Fruit fly (Drosophila melanogaster) whole organism, wandering third instar larva: Measurements from ENCODE around the gene CG5886.

Experiments used
- CG32264 ChIP-seq: fragments of 200-800 bp; sonication (Bioruptor generic); optimal IDR thresholded peaks from 2 replicates; lab custom pipeline; 2016; ENCODE audit warnings: missing biosample characterization, missing genetic modification characterization
- OdsH ChIP-seq: fragments of 200-800 bp; sonication (Bioruptor generic); optimal IDR thresholded peaks from 2 replicates; lab custom pipeline; 2016; ENCODE audit warnings: missing biosample characterization, mild to moderate bottlenecking, missing genetic modification characterization
- Sp1 ChIP-seq: fragments of 200-800 bp; sonication (Bioruptor generic); optimal IDR thresholded peaks from 3 replicates; lab custom pipeline; 2019; ENCODE audit warnings: missing biosample characterization, mild to moderate bottlenecking, missing genetic modification characterization, moderate library complexity
- br ChIP-seq: fragments of 200-800 bp; sonication (Bioruptor generic); optimal IDR thresholded peaks from 2 replicates; lab custom pipeline; 2016; ENCODE audit warnings: missing biosample characterization, missing genetic modification characterization
- ey ChIP-seq: fragments of 200-800 bp; sonication (Bioruptor generic); optimal IDR thresholded peaks from 2 replicates; lab custom pipeline; 2016; ENCODE audit warnings: missing biosample characterization, missing genetic modification characterization
- psq ChIP-seq: fragments of 200-800 bp; sonication (Bioruptor generic); optimal IDR thresholded peaks from 3 replicates; lab custom pipeline; 2017; ENCODE audit warnings: missing biosample characterization, mild to moderate bottlenecking, missing genetic modification characterization, moderate library complexity
- tai ChIP-seq: sonication (Bioruptor generic); optimal IDR thresholded peaks from 2 replicates; lab custom pipeline; 2016; ENCODE audit warnings: missing biosample characterization, missing genetic modification characterization

dm6 chr3R:25884301-25884700, 32.9 kb downstream of the CG5886 start:
- TF ChIP-seq br (GFP tag; lab: Kevin White, UChicago): no peak
- TF ChIP-seq psq (GFP tag; lab: Kevin White, UChicago): no peak
- peak; percentile 42 for TF ChIP-seq OdsH
- no peak for TF ChIP-seq tai (GFP tag; lab: Kevin White, UChicago)
- TF ChIP-seq Sp1 (GFP tag; lab: Kevin White, UChicago): peak; percentile 8
- peak; percentile 10 for TF ChIP-seq ey (GFP tag; lab: Kevin White, UChicago)
- no peak for TF ChIP-seq CG32264
